1 fruit fly cellular context compared by ENCODE assay signal in genomic region chr3L:13863365-13863775, dm6.
TF ChIP-seq lines count a peak whose summit lies in the region.

No protein-coding gene starts in this region.

TF ChIP-seq in whole organism, embryonic, 481 proteins besides CTCF, POLR2A, EP300 and RAD21 (continued from another document):
- TF ChIP-seq inv (GFP tag; IDR thresholded peaks at IDR 0.05; lab: Robert Waterston, UW; ENCODE audit: partially characterized antibody) (no peak), zen2 (GFP tag; IDR thresholded peaks at IDR 0.05; lab: Robert Waterston, UW; ENCODE audit: partially characterized antibody) (0 out of 3 replicates have a peak, but pooled peaks have one; percentile 38), CG6175 (GFP tag; IDR thresholded peaks at IDR 0.05; lab: Robert Waterston, UW) (peak; percentile 41; the same call in 1 of the 3 replicates), ewg (GFP tag; optimal IDR thresholded peaks at IDR 0.05; lab: Kevin White, UChicago) (no peak), gcm (GFP tag; optimal IDR thresholded peaks at IDR 0.05; lab: Kevin White, UChicago) (peak; percentile 34), cwo (GFP tag; optimal IDR thresholded peaks at IDR 0.05; lab: Kevin White, UChicago) (peak; percentile 100), CG18619 (GFP tag; optimal IDR thresholded peaks at IDR 0.05; lab: Kevin White, UChicago) (no peak), gcm2 (GFP tag; optimal IDR thresholded peaks at IDR 0.05; lab: Kevin White, UChicago) (no peak), CG6791 (GFP tag; IDR thresholded peaks at IDR 0.05; lab: Robert Waterston, UW; ENCODE audit: partially characterized antibody) (peak; percentile 57; the same call in 2 of the 3 replicates), ci (GFP tag; IDR thresholded peaks at IDR 0.05; lab: Robert Waterston, UW) (peak; percentile 59; the same call in 2 of the 3 replicates), CG17912 (GFP tag; optimal IDR thresholded peaks at IDR 0.05; lab: Kevin White, UChicago) (no peak), chn (GFP tag; optimal IDR thresholded peaks at IDR 0.05; lab: Kevin White, UChicago) (peak; percentile 5), CG31365 (tag; optimal IDR thresholded peaks at IDR 0.05; lab: Kevin White, UChicago) (no peak), dpn (GFP tag; optimal IDR thresholded peaks at IDR 0.05; lab: Kevin White, UChicago) (no peak), CG12744 (GFP tag; optimal IDR thresholded peaks at IDR 0.05; lab: Kevin White, UChicago) (no peak), CG32772 (GFP tag; IDR thresholded peaks at IDR 0.05; lab: Robert Waterston, UW) (no peak), YL-1 (GFP tag; optimal IDR thresholded peaks at IDR 0.05; lab: Kevin White, UChicago) (no peak), Six4 (GFP tag; optimal IDR thresholded peaks at IDR 0.05; lab: Kevin White, UChicago) (peak; percentile 0), CG3065 (GFP tag; optimal IDR thresholded peaks at IDR 0.05; lab: Kevin White, UChicago) (peak; percentile 74), CG6254 (GFP tag; optimal IDR thresholded peaks at IDR 0.05; lab: Kevin White, UChicago) (peak; percentile 20), CG33557 (GFP tag; optimal IDR thresholded peaks at IDR 0.05; lab: Kevin White, UChicago) (peak; percentile 11), ab (GFP tag; optimal IDR thresholded peaks at IDR 0.05; lab: Kevin White, UChicago) (no peak), B-H2 (GFP tag; optimal IDR thresholded peaks at IDR 0.05; lab: Kevin White, UChicago) (no peak), MTF-1 (GFP tag; optimal IDR thresholded peaks at IDR 0.05; lab: Kevin White, UChicago; ENCODE audit: borderline replicate concordance) (peak; percentile 22), bbx (GFP tag; IDR thresholded peaks at IDR 0.05; lab: Robert Waterston, UW; ENCODE audit: partially characterized antibody) (0 out of 2 replicates have a peak, but pooled peaks have one; percentile 28), ash1 (GFP tag; optimal IDR thresholded peaks at IDR 0.05; lab: Kevin White, UChicago) (no peak), CG17328 (GFP tag; IDR thresholded peaks at IDR 0.05; lab: Robert Waterston, UW) (0 out of 2 replicates have a peak, but pooled peaks have one; percentile 13), Kr (GFP tag; optimal IDR thresholded peaks at IDR 0.05; lab: Kevin White, UChicago) (peak; percentile 15), yki (optimal IDR thresholded peaks at IDR 0.05; lab: Kevin White, UChicago) (no peak), Pdp1 (GFP tag; optimal IDR thresholded peaks at IDR 0.05; lab: Kevin White, UChicago) (peak in 1 of 2 experiments; percentile 97), tx (GFP tag; optimal IDR thresholded peaks at IDR 0.05; lab: Kevin White, UChicago) (no peak), chinmo (GFP tag; IDR thresholded peaks at IDR 0.05; lab: Robert Waterston, UW; ENCODE audit: partially characterized antibody) (0 out of 4 replicates have a peak, but pooled peaks have one; percentile 70), dm (GFP tag; optimal IDR thresholded peaks at IDR 0.05; lab: Kevin White, UChicago) (peak; percentile 39), Xrp1 (GFP tag; IDR thresholded peaks at IDR 0.05; lab: Robert Waterston, UW) (0 out of 2 replicates have a peak, but pooled peaks have one; percentile 19), vnd (GFP tag; IDR thresholded peaks at IDR 0.05; lab: Robert Waterston, UW; ENCODE audit: partially characterized antibody) (no peak), CG4617 (GFP tag; optimal IDR thresholded peaks at IDR 0.05; lab: Kevin White, UChicago; ENCODE audit: borderline replicate concordance) (no peak), CG2678 (tag; optimal IDR thresholded peaks at IDR 0.05; lab: Kevin White, UChicago) (no peak), crp (GFP tag; optimal IDR thresholded peaks at IDR 0.05; lab: Kevin White, UChicago) (peak in 1 of 2 experiments; percentile 58), grau (tag; optimal IDR thresholded peaks at IDR 0.05; lab: Kevin White, UChicago) (no peak), salm (tag; optimal IDR thresholded peaks at IDR 0.05; lab: Kevin White, UChicago) (no peak), crol (GFP tag; IDR thresholded peaks at IDR 0.05; lab: Robert Waterston, UW) (no peak; the same call in 1 of the 2 replicates), ftz-f1 (GFP tag; optimal IDR thresholded peaks at IDR 0.05; lab: Kevin White, UChicago) (no peak), Hey (tag; optimal IDR thresholded peaks at IDR 0.05; lab: Kevin White, UChicago) (peak; percentile 13), sens (GFP tag; lab: Kevin White, UChicago) (no peak), CG11504 (tag; optimal IDR thresholded peaks at IDR 0.05; lab: Kevin White, UChicago) (peak; percentile 3), Deaf1 (tag; optimal IDR thresholded peaks at IDR 0.05; lab: Kevin White, UChicago) (peak; percentile 70), NfI (GFP tag; optimal IDR thresholded peaks at IDR 0.05; lab: Kevin White, UChicago) (no peak), Rfx (GFP tag; IDR thresholded peaks at IDR 0.05; lab: Robert Waterston, UW) (0 out of 2 replicates have a peak, but pooled peaks have one; percentile 12), psq (GFP tag; optimal IDR thresholded peaks at IDR 0.05; lab: Kevin White, UChicago) (no peak), CG1792 (GFP tag; optimal IDR thresholded peaks at IDR 0.05; lab: Kevin White, UChicago) (no peak), onecut (GFP tag; IDR thresholded peaks at IDR 0.05; lab: Robert Waterston, UW) (0 out of 2 replicates have a peak, but pooled peaks have one; percentile 3), z (GFP tag; IDR thresholded peaks at IDR 0.05; lab: Robert Waterston, UW) (peak; percentile 95), tup (GFP tag; optimal IDR thresholded peaks at IDR 0.05; lab: Kevin White, UChicago) (no peak), sug (tag; optimal IDR thresholded peaks at IDR 0.05; lab: Kevin White, UChicago) (peak; percentile 94), trh (GFP tag; optimal IDR thresholded peaks at IDR 0.05; lab: Kevin White, UChicago) (no peak), HLHmδ (GFP tag; optimal IDR thresholded peaks at IDR 0.05; lab: Kevin White, UChicago) (peak; percentile 29), lmd (GFP tag; IDR thresholded peaks at IDR 0.05; lab: Robert Waterston, UW) (no peak), CG10959 (GFP tag; IDR thresholded peaks at IDR 0.05; lab: Robert Waterston, UW) (no peak), Scr (GFP tag; IDR thresholded peaks at IDR 0.05; lab: Robert Waterston, UW; ENCODE audit: partially characterized antibody) (0 out of 2 replicates have a peak, but pooled peaks have one; percentile 13), dysf (GFP tag; IDR thresholded peaks at IDR 0.05; lab: Robert Waterston, UW) (0 out of 3 replicates have a peak, but pooled peaks have one; percentile 26), Hr78 (GFP tag; optimal IDR thresholded peaks at IDR 0.05; lab: Kevin White, UChicago) (peak in 1 of 2 experiments; percentile 44), D (optimal IDR thresholded peaks at IDR 0.05; lab: Kevin White, UChicago) (peak; percentile 50), D (GFP tag; optimal IDR thresholded peaks at IDR 0.05; lab: Kevin White, UChicago) (no peak), ERR (GFP tag; optimal IDR thresholded peaks at IDR 0.05; lab: Kevin White, UChicago) (peak; percentile 49), CG6813 (GFP tag; optimal IDR thresholded peaks at IDR 0.05; lab: Kevin White, UChicago) (peak; percentile 8), CG3726 (GFP tag; IDR thresholded peaks at IDR 0.05; lab: Robert Waterston, UW) (no peak), Mes4 (GFP tag; optimal IDR thresholded peaks at IDR 0.05; lab: Kevin White, UChicago) (no peak), CG6689 (GFP tag; IDR thresholded peaks at IDR 0.05; lab: Robert Waterston, UW) (no peak), zfh1 (GFP tag; IDR thresholded peaks at IDR 0.05; lab: Robert Waterston, UW) (no peak), CG10543 (GFP tag; optimal IDR thresholded peaks at IDR 0.05; lab: Kevin White, UChicago) (peak; percentile 61), CG34224 (GFP tag; IDR thresholded peaks at IDR 0.05; lab: Robert Waterston, UW; ENCODE audit: partially characterized antibody) (0 out of 3 replicates have a peak, but pooled peaks have one; percentile 17)
